Fruit fly (Drosophila melanogaster): ENCODE results near the gene Gip.

DNA sequence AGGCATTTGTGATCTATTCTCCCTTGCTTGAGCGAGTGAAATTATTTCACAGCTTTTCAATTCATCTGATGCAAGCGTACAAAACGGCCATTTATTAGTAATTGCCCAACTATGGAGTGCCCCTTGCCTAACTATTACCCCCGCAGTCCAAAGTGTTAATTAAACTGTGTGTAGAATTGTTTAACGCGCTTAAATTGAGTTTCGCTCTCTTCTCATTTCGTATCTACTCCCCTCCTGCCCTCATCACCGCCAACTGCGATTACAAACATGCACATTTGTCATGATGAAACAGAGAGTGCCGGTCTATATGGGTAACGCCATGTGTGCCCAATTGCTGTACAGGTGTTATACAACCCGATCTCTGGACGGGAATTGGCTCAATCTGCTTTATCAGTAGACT lies 40.1 kb upstream of the Gip start:
- TF ChIP-seq cyc (GFP tag; optimal IDR thresholded peaks at IDR 0.05) (no peak), CG7368 (GFP tag; optimal IDR thresholded peaks at IDR 0.05) (no peak), dsx (GFP tag; optimal IDR thresholded peaks at IDR 0.05; ENCODE audit: poor library complexity, severe bottlenecking) (no peak), fd59A (GFP tag; optimal IDR thresholded peaks at IDR 0.05) (no peak), CG11294 (GFP tag; IDR thresholded peaks at IDR 0.05) (no peak)

Data from whole organism, prepupa.